Worm (Caenorhabditis elegans): ENCODE data around the gene fbxb-3.

The fbxb-3 gene

ce11 chrIV:11799240-11799639 lies 39.5 kb upstream of the fbxb-3 start:
- no peak for TF ChIP-seq aptf-2 (GFP tag; conservative IDR thresholded peaks at IDR 0.05)
- no peak for TF ChIP-seq K12H6.12 (tag; optimal IDR thresholded peaks at IDR 0.05)
- no peak for TF ChIP-seq rpc-1 (optimal IDR thresholded peaks at IDR 0.05)
- TF ChIP-seq rpc-1 (tag; optimal IDR thresholded peaks at IDR 0.05) = no peak
- TF ChIP-seq rec-8 (tag; optimal IDR thresholded peaks at IDR 0.05) = no peak
- no peak for TF ChIP-seq lin-40 (tag; optimal IDR thresholded peaks at IDR 0.05)

- TF ChIP-seq F55B11.4 (tag; optimal IDR thresholded peaks at IDR 0.05; ENCODE audit: borderline replicate concordance, insufficient read depth) (no peak), C17E4.6 (GFP tag; IDR thresholded peaks at IDR 0.05) (no peak), attf-3 (GFP tag; conservative IDR thresholded peaks at IDR 0.05) (no peak), him-1 (tag; optimal IDR thresholded peaks at IDR 0.05) (no peak), nfya-1 (tag; optimal IDR thresholded peaks at IDR 0.05; ENCODE audit: borderline replicate concordance, insufficient read depth) (no peak), rec-8 (tag; optimal IDR thresholded peaks at IDR 0.05) (no peak), Y67H2A.10 (GFP tag; conservative IDR thresholded peaks at IDR 0.05) (no peak), Y79H2A.3 (GFP tag; conservative IDR thresholded peaks at IDR 0.05) (no peak)
These were observed 37.7 kb upstream of the fbxb-3 start, which contains the start of gene dyf-18 for ce11 chrIV:11801078-11801477. dyf-18 (minus strand) TSS chrIV:11801178.

ce11 chrIV:11803044-11803443 lies 35.7 kb upstream of the fbxb-3 start, which contains the start of gene H01G02.4:
H01G02.4 (minus strand) TSS chrIV:11803144.
- no peak for TF ChIP-seq snpc-1.3 (tag; optimal IDR thresholded peaks at IDR 0.05; ENCODE audit: insufficient read depth)
- TF ChIP-seq pha-4 (tag; optimal IDR thresholded peaks at IDR 0.05) = no peak
- no peak for TF ChIP-seq aptf-2 (GFP tag; conservative IDR thresholded peaks at IDR 0.05)
- no peak for TF ChIP-seq mel-28 (tag; optimal IDR thresholded peaks at IDR 0.05; ENCODE audit: borderline replicate concordance)
- TF ChIP-seq F49E8.2 (tag; optimal IDR thresholded peaks at IDR 0.05; ENCODE audit: insufficient read depth) = no peak
- TF ChIP-seq hmg-20 (GFP tag; IDR thresholded peaks at IDR 0.05) = no peak
- TF ChIP-seq rcor-1 (GFP tag; IDR thresholded peaks at IDR 0.05) = no peak
- no peak for TF ChIP-seq cebp-2 (GFP tag; IDR thresholded peaks at IDR 0.05)
- no peak for TF ChIP-seq D2030.7 (GFP tag; IDR thresholded peaks at IDR 0.05)
- TF ChIP-seq Y95B8A.8 (GFP tag; IDR thresholded peaks at IDR 0.05) = no peak
- TF ChIP-seq nhr-179 (tag; optimal IDR thresholded peaks at IDR 0.05) = no peak
- TF ChIP-seq madf-6 (GFP tag; IDR thresholded peaks at IDR 0.05) = no peak
- no peak for TF ChIP-seq mxl-1 (tag; optimal IDR thresholded peaks at IDR 0.05)
- no peak for TF ChIP-seq F52B5.7 (tag; optimal IDR thresholded peaks at IDR 0.05)
- no peak for TF ChIP-seq die-1 (tag; optimal IDR thresholded peaks at IDR 0.05)
- no peak for TF ChIP-seq nhr-120 (GFP tag; IDR thresholded peaks at IDR 0.05)

- TF ChIP-seq egl-44 (GFP tag; IDR thresholded peaks at IDR 0.05) = no peak
- TF ChIP-seq athp-1 (tag; optimal IDR thresholded peaks at IDR 0.05) = no peak
- TF ChIP-seq let-607 (tag; optimal IDR thresholded peaks at IDR 0.05) = no peak
- TF ChIP-seq unc-62 (GFP tag; optimal IDR thresholded peaks at IDR 0.05) = no peak
- TF ChIP-seq him-1 (tag; optimal IDR thresholded peaks at IDR 0.05) = no peak
These were observed 34.7 kb upstream of the fbxb-3 start, which contains the start of gene H01G02.1 for ce11 chrIV:11804053-11804452. H01G02.1 (minus strand) TSS chrIV:11804153.

ce11 chrIV:11809047-11809446 lies 29.7 kb upstream of the fbxb-3 start:
- TF ChIP-seq hrde-1 (tag; optimal IDR thresholded peaks at IDR 0.05; ENCODE audit: borderline replicate concordance) = no peak
- TF ChIP-seq sdz-38 (tag; optimal IDR thresholded peaks at IDR 0.05) = no peak
- no peak for TF ChIP-seq ceh-91 (GFP tag; IDR thresholded peaks at IDR 0.05)
